Worm (Caenorhabditis elegans): Measurements from ENCODE around the gene F47B10.8.

DNA sequence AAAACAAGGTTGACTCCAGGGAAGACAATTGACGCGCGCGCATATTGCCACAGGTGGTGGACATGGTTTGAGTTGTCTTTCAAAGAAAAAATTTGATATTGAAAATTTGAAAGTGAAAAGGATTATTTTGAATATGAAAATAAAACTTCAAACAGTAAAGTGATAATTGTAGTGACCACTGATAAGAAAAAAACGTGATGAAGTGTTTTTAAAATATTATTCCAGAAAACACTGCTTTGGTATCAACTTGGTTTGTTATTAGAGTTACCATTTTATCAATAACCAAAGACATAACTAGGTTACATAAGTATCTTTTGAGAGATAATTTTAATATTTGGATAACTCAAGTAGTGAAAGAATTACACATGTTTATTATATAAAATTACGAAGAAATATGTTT lies 5.6 kb upstream of the F47B10.8 start:
- TF ChIP-seq skn-1 (tag; optimal IDR thresholded peaks at IDR 0.05) = no peak
- TF ChIP-seq lin-15B (tag; optimal IDR thresholded peaks at IDR 0.05) = no peak
- peak; percentile 72 for TF ChIP-seq dve-1 (tag; optimal IDR thresholded peaks at IDR 0.05; ENCODE audit: insufficient read depth)
- TF ChIP-seq lin-29 (GFP tag; IDR thresholded peaks at IDR 0.05) = no peak
- TF ChIP-seq nhr-6 (tag; optimal IDR thresholded peaks at IDR 0.05) = no peak
- TF ChIP-seq nhr-11 (tag; optimal IDR thresholded peaks at IDR 0.05) = no peak
- no peak for TF ChIP-seq nhr-77 (tag; optimal IDR thresholded peaks at IDR 0.05)
- no peak for TF ChIP-seq nhr-76 (tag; optimal IDR thresholded peaks at IDR 0.05)
- no peak for TF ChIP-seq R02D3.7 (tag; optimal IDR thresholded peaks at IDR 0.05)
- no peak for TF ChIP-seq nhr-237 (tag; optimal IDR thresholded peaks at IDR 0.05)

Measured in whole organism, L4 larva.